Fruit fly (Drosophila melanogaster) whole organism, embryonic: ENCODE measurements around the gene Slimp.

ENCODE experiments used
- CG1024 ChIP-seq: fragments of 200-800 bp; sonication (Bioruptor generic); IDR thresholded peaks from 2 replicates; pipeline ENCODE4 v1.3.6; 2022; ENCODE audit warnings: missing biosample characterization, missing genetic modification characterization
- CG12219 ChIP-seq: fragments of 200-800 bp; sonication (Bioruptor generic); optimal IDR thresholded peaks from 3 replicates; lab custom pipeline; 2018; ENCODE audit warnings: missing biosample characterization, mild to moderate bottlenecking, missing genetic modification characterization
- CG2199 ChIP-seq: fragments of 200-800 bp; sonication (Bioruptor generic); IDR thresholded peaks from 3 replicates; pipeline ENCODE4 v1.3.6; 2022; ENCODE audit warnings: missing biosample characterization, missing genetic modification characterization
- CG31365 ChIP-seq: fragments of 200-800 bp; sonication (Bioruptor generic); optimal IDR thresholded peaks from 2 replicates; lab custom pipeline; 2018; ENCODE audit warnings: missing biosample characterization, mild to moderate bottlenecking, missing genetic modification characterization
- CG9932 ChIP-seq: fragments of 200-800 bp; sonication (Bioruptor generic); IDR thresholded peaks from 2 replicates; pipeline ENCODE4 v1.3.6; 2022; ENCODE audit warnings: missing biosample characterization, missing genetic modification characterization
- Drgx ChIP-seq: fragments of 200-800 bp; sonication (Bioruptor generic); IDR thresholded peaks from 2 replicates; pipeline ENCODE4 v1.3.6; 2022; ENCODE audit warnings: missing biosample characterization, missing genetic modification characterization
- psq ChIP-seq: fragments of 200-800 bp; sonication (Bioruptor generic); optimal IDR thresholded peaks from 2 replicates; lab custom pipeline; 2017; ENCODE audit warnings: missing biosample characterization, missing genetic modification characterization
- pum ChIP-seq: fragments of 200-800 bp; sonication (Bioruptor generic); optimal IDR thresholded peaks from 2 replicates; lab custom pipeline; 2016; ENCODE audit warnings: missing biosample characterization, missing genetic modification characterization
- sisA ChIP-seq: fragments of 200-800 bp; sonication (Bioruptor generic); IDR thresholded peaks from 2 replicates; pipeline ENCODE4 v1.3.6; 2022; ENCODE audit warnings: missing biosample characterization, missing genetic modification characterization
- usp ChIP-seq: fragments of >200 bp; optimal IDR thresholded peaks from 2 replicates; lab custom pipeline; 2017; ENCODE audit warnings: missing biosample characterization, missing genetic modification characterization

dm6 chr3R:24142971-24143370 lies 5.8 kb downstream of the Slimp start:
- TF ChIP-seq sisA (GFP tag; lab: Robert Waterston, UW) = peak; percentile 60
- no peak for TF ChIP-seq psq
- no peak for TF ChIP-seq CG12219 (GFP tag; lab: Kevin White, UChicago)
- no peak for TF ChIP-seq usp (GFP tag; lab: Kevin White, UChicago)
- no peak for TF ChIP-seq pum (GFP tag; lab: Kevin White, UChicago)
- TF ChIP-seq CG9932 (GFP tag; lab: Robert Waterston, UW) = no peak
- TF ChIP-seq CG2199 = no peak
- no peak for TF ChIP-seq CG31365 (tag; lab: Kevin White, UChicago)
- TF ChIP-seq CG1024 (GFP tag; lab: Robert Waterston, UW) = no peak
- peak; percentile 80 for TF ChIP-seq Drgx (GFP tag; lab: Robert Waterston, UW)
